Worm (Caenorhabditis elegans): ENCODE results near the gene abt-1.

abt-1 gene

ce11 chrIV:10235279-10235829, 20.6 kb upstream of the abt-1 start, which contains the start of gene ech-9:
TSS of gene ech-9 (minus strand) at chrIV:10235329.
- no peak for TF ChIP-seq snpc-4 (tag; optimal IDR thresholded peaks at IDR 0.05)
- peak; percentile 39 for TF ChIP-seq elt-2 (tag; optimal IDR thresholded peaks at IDR 0.05)

DNA sequence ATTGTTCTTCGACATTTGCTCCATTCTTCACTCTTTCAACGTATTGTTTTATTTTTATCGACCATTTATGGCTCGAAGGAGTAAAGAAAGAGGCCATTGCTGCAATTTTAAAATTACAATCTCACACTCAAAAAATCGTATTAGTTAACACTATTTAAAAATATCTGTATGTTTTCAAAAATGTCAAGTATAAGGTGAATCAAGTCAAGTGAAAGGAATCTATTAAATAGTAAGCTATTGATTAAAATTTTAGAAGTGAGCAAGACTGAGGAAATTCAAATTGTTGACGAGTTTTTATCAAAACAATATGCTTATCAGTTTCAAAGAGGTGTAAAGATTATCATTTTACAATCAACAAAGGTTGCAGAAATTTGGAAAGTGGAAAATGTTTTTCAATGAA, 17.7 kb upstream of the abt-1 start, which contains the start of gene F01G10.4:
F01G10.4 (minus strand) TSS at position 101 of the 400 bp plus-strand sequence.
- no peak for TF ChIP-seq egl-27 (tag; optimal IDR thresholded peaks at IDR 0.05)
- no peak for TF ChIP-seq isw-1 (GFP tag; IDR thresholded peaks at IDR 0.05)
- TF ChIP-seq swsn-7 (tag; optimal IDR thresholded peaks at IDR 0.05): no peak
- no peak for TF ChIP-seq zip-4 (GFP tag; optimal IDR thresholded peaks at IDR 0.05)
- no peak for TF ChIP-seq C04F5.9 (tag; optimal IDR thresholded peaks at IDR 0.05)
- TF ChIP-seq aha-1 (tag; optimal IDR thresholded peaks at IDR 0.05): no peak
- no peak for TF ChIP-seq nhr-237 (tag; optimal IDR thresholded peaks at IDR 0.05)
- no peak for TF ChIP-seq pax-3 (tag; optimal IDR thresholded peaks at IDR 0.05)
- TF ChIP-seq snpc-4 (tag; optimal IDR thresholded peaks at IDR 0.05): no peak
- TF ChIP-seq unc-130 (tag; optimal IDR thresholded peaks at IDR 0.05): no peak
- TF ChIP-seq alr-1 (tag; optimal IDR thresholded peaks at IDR 0.05; ENCODE audit: borderline replicate concordance): no peak
- no peak for TF ChIP-seq ztf-4 (tag; optimal IDR thresholded peaks at IDR 0.05)

- TF ChIP-seq snu-23 (GFP tag; optimal IDR thresholded peaks at IDR 0.05) (no peak), ceh-82 (tag; optimal IDR thresholded peaks at IDR 0.05) (no peak), egl-13 (tag; optimal IDR thresholded peaks at IDR 0.05) (no peak), aha-1 (tag; optimal IDR thresholded peaks at IDR 0.05) (no peak), nhr-20 (tag; optimal IDR thresholded peaks at IDR 0.05) (no peak)
These were observed 16.3 kb upstream of the abt-1 start, which contains the start of gene F01G10.5 for ce11 chrIV:10230971-10231370. TSS of gene F01G10.5 (minus strand) at chrIV:10231071.

ce11 chrIV:10227534-10227933, 12.8 kb upstream of the abt-1 start, which contains the start of gene F01G10.6:
TSS of gene F01G10.6 (minus strand) at chrIV:10227634.
- TF ChIP-seq zag-1 (tag; optimal IDR thresholded peaks at IDR 0.05) (no peak), nhr-47 (tag; optimal IDR thresholded peaks at IDR 0.05) (no peak), elt-2 (tag; optimal IDR thresholded peaks at IDR 0.05) (no peak), ama-1 (optimal IDR thresholded peaks at IDR 0.05) (no peak), lin-14 (GFP tag; optimal IDR thresholded peaks at IDR 0.05) (no peak), ceh-63 (GFP tag; optimal IDR thresholded peaks at IDR 0.05) (no peak), ceh-8 (GFP tag; optimal IDR thresholded peaks at IDR 0.05) (no peak), F16B12.6 (tag; optimal IDR thresholded peaks at IDR 0.05) (no peak), nhr-84 (tag; optimal IDR thresholded peaks at IDR 0.05) (no peak), blmp-1 (tag; optimal IDR thresholded peaks at IDR 0.05) (no peak), mep-1 (tag; optimal IDR thresholded peaks at IDR 0.05) (no peak), grh-1 (GFP tag; IDR thresholded peaks at IDR 0.05) (no peak), C04F5.9 (tag; optimal IDR thresholded peaks at IDR 0.05) (no peak), lir-3 (tag; optimal IDR thresholded peaks at IDR 0.05; ENCODE audit: poor library complexity) (no peak), irx-1 (tag; optimal IDR thresholded peaks at IDR 0.05) (no peak), aha-1 (tag; optimal IDR thresholded peaks at IDR 0.05) (no peak)

DNA sequence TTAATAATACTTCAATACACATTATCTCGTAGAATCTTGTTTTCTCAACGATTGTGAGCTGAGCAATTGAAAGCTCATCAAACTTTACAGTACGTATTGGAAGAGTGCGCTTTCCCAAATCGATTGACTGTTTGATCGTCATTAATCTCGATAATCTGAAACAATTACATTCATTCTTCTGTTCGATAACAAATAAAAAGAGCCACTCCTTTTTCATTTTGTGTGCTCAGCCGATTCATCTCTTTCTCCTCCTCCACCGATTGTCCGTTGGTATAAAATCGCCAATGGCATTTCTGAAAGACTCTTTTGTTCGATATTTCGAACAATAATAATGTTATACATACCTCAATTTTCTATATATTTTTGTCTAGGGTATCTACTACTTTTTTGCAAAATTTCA, 9.0 kb upstream of the abt-1 start, which contains the start of gene nas-12:
nas-12 (plus strand) TSS at position 301 of the 400 bp plus-strand sequence.
- TF ChIP-seq zip-4 (GFP tag; optimal IDR thresholded peaks at IDR 0.05): no peak
- no peak for TF ChIP-seq nhr-85 (tag)
- TF ChIP-seq efl-3 (GFP tag; optimal IDR thresholded peaks at IDR 0.05): no peak
- no peak for TF ChIP-seq nhr-77 (tag; optimal IDR thresholded peaks at IDR 0.05)
- no peak for TF ChIP-seq ceh-90 (tag; optimal IDR thresholded peaks at IDR 0.05)
- no peak for TF ChIP-seq ets-5 (GFP tag; IDR thresholded peaks at IDR 0.05)
- TF ChIP-seq nhr-84 (tag; optimal IDR thresholded peaks at IDR 0.05): no peak
- no peak for TF ChIP-seq aly-2 (tag; optimal IDR thresholded peaks at IDR 0.05)
- TF ChIP-seq pax-3 (tag; optimal IDR thresholded peaks at IDR 0.05): no peak
- TF ChIP-seq unc-98 (GFP tag; IDR thresholded peaks at IDR 0.05): no peak
- no peak for TF ChIP-seq egl-27 (tag; optimal IDR thresholded peaks at IDR 0.05)
- no peak for TF ChIP-seq snpc-4 (tag; optimal IDR thresholded peaks at IDR 0.05)
- TF ChIP-seq nhr-20 (tag; optimal IDR thresholded peaks at IDR 0.05): no peak
- no peak for TF ChIP-seq unc-130 (tag; optimal IDR thresholded peaks at IDR 0.05)
- no peak for TF ChIP-seq ceh-82 (tag; optimal IDR thresholded peaks at IDR 0.05)
